Worm (Caenorhabditis elegans) whole organism, L3 larva: Measurements from ENCODE around the gene arrd-10.

Source experiments
- R02D3.7 ChIP-seq: fragments of 150-350 bp; optimal IDR thresholded peaks from 2 replicates; lab custom pipeline; 2014; ENCODE audit warnings: missing biosample characterization, missing genetic modification characterization
- aly-2 ChIP-seq: fragments of 150-350 bp; optimal IDR thresholded peaks from 2 replicates; lab custom pipeline; 2014; ENCODE audit warnings: missing biosample characterization, missing genetic modification characterization
- ama-1 ChIP-seq: fragments of 150-350 bp; optimal IDR thresholded peaks from 2 replicates; lab custom pipeline; 2018
- ceh-28 ChIP-seq: fragments of 150-350 bp; optimal IDR thresholded peaks from 2 replicates; lab custom pipeline; 2014; ENCODE audit warnings: missing biosample characterization, missing genetic modification reagents, missing genetic modification characterization
- ceh-82 ChIP-seq: fragments of 150-350 bp; optimal IDR thresholded peaks from 2 replicates; lab custom pipeline; 2014; ENCODE audit warnings: missing biosample characterization, missing genetic modification characterization
- ceh-9 ChIP-seq: sonication (generic microtip); optimal IDR thresholded peaks from 2 replicates; lab custom pipeline; 2018; ENCODE audit warnings: missing biosample characterization, missing genetic modification characterization
- daf-12 ChIP-seq: fragments of 150-350 bp; optimal IDR thresholded peaks from 2 replicates; lab custom pipeline; 2014; ENCODE audit warnings: missing biosample characterization, missing genetic modification reagents, missing genetic modification characterization
- egl-27 ChIP-seq: sonication (generic microtip); optimal IDR thresholded peaks from 4 replicates; lab custom pipeline; 2017; ENCODE audit warnings: missing biosample characterization, missing genetic modification reagents, missing genetic modification characterization
- egl-5 ChIP-seq: fragments of 150-350 bp; optimal IDR thresholded peaks from 2 replicates; lab custom pipeline; 2017; ENCODE audit warnings: missing biosample characterization, missing genetic modification reagents, missing genetic modification characterization, inconsistent platforms
- elt-2 ChIP-seq: sonication (generic microtip); optimal IDR thresholded peaks from 2 replicates; lab custom pipeline; 2016; ENCODE audit warnings: missing genetic modification reagents, mild to moderate bottlenecking, missing genetic modification characterization, missing compliant biosample characterization
- elt-3 ChIP-seq, 3 experiments: fragments of 150-350 bp in 1 of 3; sonication (generic microtip) in 2 of 3; optimal IDR thresholded peaks; 2 replicates in 2 of 3; 4 replicates in 1 of 3; lab custom pipeline; 2014 to 2017; ENCODE audit warnings: missing biosample characterization in 3 of 3, missing genetic modification characterization in 3 of 3
- fkh-10 ChIP-seq: sonication (generic microtip); optimal IDR thresholded peaks from 2 replicates; lab custom pipeline; 2017; ENCODE audit warnings: missing biosample characterization, missing genetic modification reagents, missing genetic modification characterization
- fkh-2 ChIP-seq: fragments of 150-350 bp; optimal IDR thresholded peaks from 2 replicates; lab custom pipeline; 2014; ENCODE audit warnings: missing biosample characterization, missing genetic modification reagents, missing genetic modification characterization
- hmg-11 ChIP-seq: sonication (generic microtip); optimal IDR thresholded peaks from 2 replicates; lab custom pipeline; 2016; ENCODE audit warnings: missing genetic modification characterization, missing compliant biosample characterization
- lin-15B ChIP-seq: fragments of 150-350 bp; optimal IDR thresholded peaks from 2 replicates; lab custom pipeline; 2014; ENCODE audit warnings: missing biosample characterization, missing genetic modification characterization
- lsy-12 ChIP-seq: sonication (generic microtip); optimal IDR thresholded peaks from 2 replicates; lab custom pipeline; 2016; ENCODE audit warnings: mild to moderate bottlenecking, missing genetic modification characterization, missing compliant biosample characterization
- mdl-1 ChIP-seq: fragments of 150-350 bp; optimal IDR thresholded peaks from 2 replicates; lab custom pipeline; 2014; ENCODE audit warnings: missing biosample characterization, missing genetic modification characterization
- mml-1 ChIP-seq: fragments of 150-350 bp; sonication (generic microtip); optimal IDR thresholded peaks from 3 replicates; lab custom pipeline; 2014; ENCODE audit warnings: missing biosample characterization, missing genetic modification characterization
- nfya-1 ChIP-seq: sonication (generic microtip); optimal IDR thresholded peaks from 2 replicates; lab custom pipeline; 2017; ENCODE audit warnings: missing genetic modification characterization, mild to moderate bottlenecking, missing compliant biosample characterization, antibody characterized with exemption, moderate library complexity; ENCODE audit not compliant: insufficient read depth
- nhr-11 ChIP-seq: fragments of 150-350 bp; optimal IDR thresholded peaks from 2 replicates; lab custom pipeline; 2014; ENCODE audit warnings: missing biosample characterization, missing genetic modification characterization
- nhr-23 ChIP-seq: fragments of 150-350 bp; optimal IDR thresholded peaks from 2 replicates; lab custom pipeline; 2014; ENCODE audit warnings: missing biosample characterization, missing genetic modification reagents, missing genetic modification characterization
- nhr-237 ChIP-seq: fragments of 150-350 bp; optimal IDR thresholded peaks from 2 replicates; lab custom pipeline; 2014; ENCODE audit warnings: missing biosample characterization, missing genetic modification characterization
- nhr-25 ChIP-seq: sonication (generic microtip); optimal IDR thresholded peaks from 2 replicates; lab custom pipeline; 2017; ENCODE audit warnings: missing biosample characterization, missing genetic modification characterization
- nhr-28 ChIP-seq: fragments of 150-350 bp; optimal IDR thresholded peaks from 2 replicates; lab custom pipeline; 2014; ENCODE audit warnings: missing biosample characterization, missing genetic modification characterization
- nhr-67 ChIP-seq: fragments of 150-350 bp; optimal IDR thresholded peaks from 2 replicates; lab custom pipeline; 2014; ENCODE audit warnings: missing biosample characterization, missing genetic modification characterization
- nhr-76 ChIP-seq: fragments of 150-350 bp; sonication (generic microtip); optimal IDR thresholded peaks from 5 replicates; lab custom pipeline; 2014; ENCODE audit warnings: missing biosample characterization, missing genetic modification characterization
- nhr-77 ChIP-seq: fragments of 150-350 bp; optimal IDR thresholded peaks from 2 replicates; lab custom pipeline; 2014; ENCODE audit warnings: missing biosample characterization, missing genetic modification characterization
- pha-4 ChIP-seq: fragments of 150-350 bp; optimal IDR thresholded peaks from 2 replicates; lab custom pipeline; 2014; ENCODE audit warnings: missing biosample characterization, missing genetic modification reagents, missing genetic modification characterization
- pqm-1 ChIP-seq: fragments of 150-350 bp; optimal IDR thresholded peaks from 2 replicates; lab custom pipeline; 2017; ENCODE audit warnings: missing biosample characterization, missing genetic modification characterization, inconsistent platforms
- sea-2 ChIP-seq: fragments of 150-350 bp; sonication (generic microtip); optimal IDR thresholded peaks from 4 replicates; lab custom pipeline; 2014; ENCODE audit warnings: missing biosample characterization, missing genetic modification reagents, missing genetic modification characterization
- skn-1 ChIP-seq: fragments of 150-350 bp; optimal IDR thresholded peaks from 2 replicates; lab custom pipeline; 2014; ENCODE audit warnings: missing biosample characterization, missing genetic modification characterization
- snpc-4 ChIP-seq: fragments of 150-350 bp; optimal IDR thresholded peaks from 2 replicates; lab custom pipeline; 2014; ENCODE audit warnings: missing biosample characterization, missing genetic modification characterization
- tbx-2 ChIP-seq: sonication (generic microtip); optimal IDR thresholded peaks from 2 replicates; lab custom pipeline; 2016; ENCODE audit warnings: mild to moderate bottlenecking, missing genetic modification characterization, missing compliant biosample characterization
- unc-39 ChIP-seq: sonication (generic microtip); optimal IDR thresholded peaks from 4 replicates; lab custom pipeline; 2017; ENCODE audit warnings: missing biosample characterization, missing genetic modification characterization
- unc-62 ChIP-seq: fragments of 150-350 bp; sonication (generic microtip); optimal IDR thresholded peaks from 4 replicates; lab custom pipeline; 2014; ENCODE audit warnings: missing biosample characterization, missing genetic modification reagents, missing genetic modification characterization
- ztf-11 ChIP-seq: fragments of 150-350 bp; optimal IDR thresholded peaks from 2 replicates; lab custom pipeline; 2014; ENCODE audit warnings: missing biosample characterization, missing genetic modification characterization
- ztf-4 ChIP-seq: fragments of 150-350 bp; optimal IDR thresholded peaks from 2 replicates; lab custom pipeline; 2014; ENCODE audit warnings: missing biosample characterization, missing genetic modification characterization

Gene arrd-10

ce11 chrII:12914514-12915075 lies 25.3 kb upstream of the arrd-10 start, which contains the start of gene F35C5.12:
F35C5.12 (minus strand) TSS chrII:12914564.
- no peak for TF ChIP-seq nhr-25 (tag; lab: Kevin White, UChicago)
- TF ChIP-seq nhr-23 (tag; lab: Kevin White, UChicago) = peak; percentile 67
- TF ChIP-seq pha-4 (tag; lab: Kevin White, UChicago) = peak; percentile 48
- TF ChIP-seq sea-2 (GFP tag; lab: Kevin White, UChicago) = no peak
- TF ChIP-seq lin-15B = peak; percentile 6
- no peak for TF ChIP-seq ceh-82
- no peak for TF ChIP-seq ztf-4 (tag; lab: Kevin White, UChicago)
- TF ChIP-seq pqm-1 (tag; lab: Kevin White, UChicago) = no peak
- no peak for TF ChIP-seq nhr-76 (tag; lab: Kevin White, UChicago)
- TF ChIP-seq nfya-1 (tag; lab: Kevin White, UChicago) = peak; percentile 39
- TF ChIP-seq skn-1 (tag; lab: Kevin White, UChicago) = peak; percentile 66
- TF ChIP-seq elt-2 (tag; lab: Kevin White, UChicago) = peak; percentile 8
- no peak for TF ChIP-seq nhr-28 (tag; lab: Kevin White, UChicago)
- peak; percentile 23 for TF ChIP-seq lsy-12 (tag; lab: Kevin White, UChicago)

ce11 chrII:12918960-12919553 lies 20.8 kb upstream of the arrd-10 start, which contains the start of the genes F58G1.2 and wago-4:
F58G1.2 (minus strand) TSS chrII:12919010.
wago-4 (plus strand) TSS chrII:12919551.
- TF ChIP-seq ceh-28 (tag; lab: Kevin White, UChicago) (no peak), lin-15B (peak; percentile 61), R02D3.7 (tag; lab: Kevin White, UChicago) (peak; percentile 88)

- TF ChIP-seq nhr-11 (tag; lab: Kevin White, UChicago) (no peak), unc-39 (no peak), ama-1 (lab: Kevin White, UChicago) (no peak), egl-27 (tag; lab: Kevin White, UChicago) (no peak), nhr-76 (tag; lab: Kevin White, UChicago) (no peak), nhr-23 (tag; lab: Kevin White, UChicago) (no peak), ztf-11 (tag; lab: Kevin White, UChicago) (no peak), ztf-4 (tag; lab: Kevin White, UChicago) (no peak), ceh-9 (tag; lab: Kevin White, UChicago) (no peak)
These were observed 18.4 kb upstream of the arrd-10 start for ce11 chrII:12921478-12921877.

ce11 chrII:12923225-12923624 lies 16.7 kb upstream of the arrd-10 start:
- TF ChIP-seq fkh-2 (tag; lab: Kevin White, UChicago) = no peak
- TF ChIP-seq nhr-25 (tag; lab: Kevin White, UChicago) = no peak
- no peak for TF ChIP-seq ceh-82
- TF ChIP-seq egl-5 (tag; lab: Kevin White, UChicago) = no peak
- TF ChIP-seq, all 47 proteins: peak for 0

- TF ChIP-seq unc-39 = no peak
- no peak for TF ChIP-seq snpc-4 (tag; lab: Kevin White, UChicago)
- TF ChIP-seq pqm-1 (tag; lab: Kevin White, UChicago) = no peak
- no peak for TF ChIP-seq nhr-77 (tag; lab: Kevin White, UChicago)
- no peak for TF ChIP-seq nhr-67
- no peak for TF ChIP-seq ceh-28 (tag; lab: Kevin White, UChicago)
- no peak for TF ChIP-seq ztf-11 (tag; lab: Kevin White, UChicago)
- TF ChIP-seq pha-4 (tag; lab: Kevin White, UChicago) = no peak
- TF ChIP-seq skn-1 (tag; lab: Kevin White, UChicago) = no peak
- TF ChIP-seq mdl-1 (tag; lab: Kevin White, UChicago) = no peak
These were observed 14.3 kb upstream of the arrd-10 start, which contains the start of gene F58G1.8 for ce11 chrII:12925551-12925950. F58G1.8 (minus strand) TSS chrII:12925651.

ce11 chrII:12928241-12928640 lies 11.7 kb upstream of the arrd-10 start, which contains the start of gene F58G1.3:
F58G1.3 (minus strand) TSS chrII:12928341.
- TF ChIP-seq nhr-25 (tag; lab: Kevin White, UChicago) (no peak), elt-2 (tag; lab: Kevin White, UChicago) (no peak), unc-39 (no peak), tbx-2 (tag; lab: Kevin White, UChicago) (no peak), fkh-10 (GFP tag; lab: Kevin White, UChicago) (no peak), R02D3.7 (tag; lab: Kevin White, UChicago) (no peak), unc-62 (no peak), hmg-11 (tag; lab: Kevin White, UChicago) (no peak), pha-4 (tag; lab: Kevin White, UChicago) (no peak), egl-5 (tag; lab: Kevin White, UChicago) (no peak), nhr-28 (tag; lab: Kevin White, UChicago) (no peak), nhr-237 (tag; lab: Kevin White, UChicago) (no peak), elt-3 (tag; optimal IDR thresholded peaks at IDR 0.05; lab: Kevin White, UChicago) (no peak), nhr-23 (tag; lab: Kevin White, UChicago) (no peak), mml-1 (tag; lab: Kevin White, UChicago) (no peak), aly-2 (tag; lab: Kevin White, UChicago) (no peak), daf-12 (tag; lab: Kevin White, UChicago) (no peak)
- TF ChIP-seq, all 47 proteins: peak for 0
